Fruit fly (Drosophila melanogaster) whole organism, embryonic: ENCODE results near the gene Tengl1.

Experiments
- BEAF-32 ChIP-seq: fragments of 200-800 bp; sonication (Bioruptor generic); optimal IDR thresholded peaks from 3 replicates; lab custom pipeline; 2017; ENCODE audit warnings: missing biosample characterization, missing genetic modification characterization, mild to moderate bottlenecking, moderate library complexity, missing genetic modification reagents
- Bgb ChIP-seq: fragments of 200-800 bp; sonication (Bioruptor generic); IDR thresholded peaks from 2 replicates; pipeline ENCODE4 v1.3.6; 2022; ENCODE audit warnings: missing biosample characterization, missing genetic modification characterization; ENCODE audit not compliant: partially characterized antibody
- Blimp-1 ChIP-seq: fragments of 200-800 bp; sonication (Bioruptor generic); optimal IDR thresholded peaks from 3 replicates; lab custom pipeline; 2018; ENCODE audit warnings: missing biosample characterization, missing genetic modification characterization, mild to moderate bottlenecking, moderate library complexity, missing genetic modification reagents
- BtbVII ChIP-seq: fragments of 200-800 bp; sonication (Bioruptor generic); optimal IDR thresholded peaks from 3 replicates; lab custom pipeline; 2017; ENCODE audit warnings: missing biosample characterization, mild to moderate bottlenecking, missing genetic modification characterization
- CG10565 ChIP-seq: fragments of 200-800 bp; sonication (Bioruptor generic); optimal IDR thresholded peaks from 3 replicates; lab custom pipeline; 2016; ENCODE audit warnings: missing biosample characterization, mild to moderate bottlenecking, missing genetic modification characterization
- CG11456 ChIP-seq: fragments of 200-800 bp; sonication (Bioruptor generic); IDR thresholded peaks from 3 replicates; pipeline ENCODE4 v1.3.6; 2022; ENCODE audit warnings: missing biosample characterization, missing genetic modification characterization
- CG12391 ChIP-seq: fragments of 200-800 bp; sonication (Bioruptor generic); optimal IDR thresholded peaks from 3 replicates; lab custom pipeline; 2018; ENCODE audit warnings: missing biosample characterization, mild to moderate bottlenecking, missing genetic modification characterization, moderate library complexity
- CG12659 ChIP-seq: fragments of 200-800 bp; sonication (Bioruptor generic); optimal IDR thresholded peaks from 3 replicates; lab custom pipeline; 2017; ENCODE audit warnings: mild to moderate bottlenecking, missing biosample characterization, missing genetic modification reagents, missing genetic modification characterization
- CG13287 ChIP-seq: fragments of 200-800 bp; sonication (Bioruptor generic); IDR thresholded peaks from 2 replicates; pipeline ENCODE4 v1.3.6; 2022; ENCODE audit warnings: missing biosample characterization, missing genetic modification characterization; ENCODE audit not compliant: partially characterized antibody
- CG13775 ChIP-seq: fragments of 200-800 bp; sonication (Bioruptor generic); optimal IDR thresholded peaks from 3 replicates; lab custom pipeline; 2017; ENCODE audit warnings: missing biosample characterization, mild to moderate bottlenecking, missing genetic modification characterization
- CG14014 ChIP-seq: fragments of 200-800 bp; sonication (Bioruptor generic); IDR thresholded peaks from 2 replicates; pipeline ENCODE4 v1.3.6; 2022; ENCODE audit warnings: missing biosample characterization, missing genetic modification characterization
- CG16813 ChIP-seq: fragments of 200-800 bp; sonication (Bioruptor generic); IDR thresholded peaks from 3 replicates; pipeline ENCODE4 v1.3.6; 2022; ENCODE audit warnings: missing biosample characterization, missing genetic modification characterization; ENCODE audit not compliant: partially characterized antibody
- CG32772 ChIP-seq: fragments of 200-800 bp; sonication (Bioruptor generic); IDR thresholded peaks from 2 replicates; pipeline ENCODE4 v1.3.6; 2022; ENCODE audit warnings: missing biosample characterization, missing genetic modification characterization
- CG33557 ChIP-seq: fragments of 200-800 bp; sonication (Bioruptor generic); optimal IDR thresholded peaks from 2 replicates; lab custom pipeline; 2019; ENCODE audit warnings: missing biosample characterization, mild to moderate bottlenecking, missing genetic modification characterization, moderate library complexity
- CG34224 ChIP-seq: fragments of 200-800 bp; sonication (Bioruptor generic); IDR thresholded peaks from 3 replicates; pipeline ENCODE4 v1.3.6; 2022; ENCODE audit warnings: missing biosample characterization, missing genetic modification characterization; ENCODE audit not compliant: partially characterized antibody
- CG42726 ChIP-seq: fragments of 200-800 bp; sonication (Bioruptor generic); IDR thresholded peaks from 2 replicates; pipeline ENCODE4 v1.3.6; 2022; ENCODE audit warnings: missing biosample characterization, missing genetic modification characterization; ENCODE audit not compliant: partially characterized antibody
- CG6683 ChIP-seq: fragments of 200-800 bp; sonication (Bioruptor generic); optimal IDR thresholded peaks from 2 replicates; lab custom pipeline; 2017; ENCODE audit warnings: missing biosample characterization, mild to moderate bottlenecking, missing genetic modification characterization, missing genetic modification reagents
- CG7963 ChIP-seq: fragments of 200-800 bp; sonication (Bioruptor generic); IDR thresholded peaks from 3 replicates; pipeline ENCODE4 v1.3.6; 2022; ENCODE audit warnings: missing biosample characterization, missing genetic modification characterization; ENCODE audit not compliant: partially characterized antibody
- CG7987 ChIP-seq: fragments of 200-800 bp; sonication (Bioruptor generic); optimal IDR thresholded peaks from 2 replicates; lab custom pipeline; 2018; ENCODE audit warnings: missing biosample characterization, mild to moderate bottlenecking, missing genetic modification characterization, moderate library complexity
- Dll ChIP-seq: fragments of 200-800 bp; sonication (Bioruptor generic); IDR thresholded peaks from 4 replicates; pipeline ENCODE4 v1.3.6; 2022; ENCODE audit warnings: missing biosample characterization, missing genetic modification characterization; ENCODE audit not compliant: partially characterized antibody
- Gug ChIP-seq: fragments of 200-800 bp; sonication (Bioruptor generic); IDR thresholded peaks from 4 replicates; pipeline ENCODE4 v1.3.6; 2022; ENCODE audit warnings: missing biosample characterization, missing genetic modification characterization
- H2.0 ChIP-seq: fragments of 200-800 bp; sonication (Bioruptor generic); IDR thresholded peaks from 2 replicates; pipeline ENCODE4 v1.3.6; 2022; ENCODE audit warnings: missing biosample characterization, missing genetic modification characterization
- HLH4C ChIP-seq: fragments of 200-800 bp; sonication (Bioruptor generic); IDR thresholded peaks from 3 replicates; pipeline ENCODE4 v1.3.6; 2022; ENCODE audit warnings: missing biosample characterization, missing genetic modification characterization; ENCODE audit not compliant: partially characterized antibody
- Kr ChIP-seq: fragments of 200-800 bp; sonication (Bioruptor generic); optimal IDR thresholded peaks from 2 replicates; lab custom pipeline; 2017; ENCODE audit warnings: missing biosample characterization, mild to moderate bottlenecking, missing genetic modification characterization
- Med ChIP-seq: fragments of 200-800 bp; sonication (Bioruptor generic); peaks from one replicate; lab custom pipeline; 2016; ENCODE audit warnings: missing biosample characterization, missing genetic modification characterization, mild to moderate bottlenecking, inconsistent platforms, moderate library complexity
- PHDP ChIP-seq: fragments of 200-800 bp; sonication (Bioruptor generic); optimal IDR thresholded peaks from 3 replicates; lab custom pipeline; 2018; ENCODE audit warnings: missing biosample characterization, mild to moderate bottlenecking, missing genetic modification characterization, moderate library complexity
- Stat92E ChIP-seq, 3 experiments: fragments of >200 bp in 2 of 3; fragments of 200-800 bp in 1 of 3; sonication (Bioruptor generic) in 1 of 3; optimal IDR thresholded peaks; 2 replicates each; lab custom pipeline; 2017 to 2019; ENCODE audit warnings: missing biosample characterization in 3 of 3, missing genetic modification characterization in 3 of 3, mild to moderate bottlenecking in 1 of 3, moderate library complexity in 1 of 3
- bbx ChIP-seq: fragments of 200-800 bp; sonication (Bioruptor generic); IDR thresholded peaks from 2 replicates; pipeline ENCODE4 v1.3.6; 2022; ENCODE audit warnings: missing biosample characterization, missing genetic modification characterization; ENCODE audit not compliant: partially characterized antibody
- bowl ChIP-seq: fragments of 200-800 bp; sonication (Bioruptor generic); IDR thresholded peaks from 2 replicates; pipeline ENCODE4 v1.3.6; 2022; ENCODE audit warnings: missing biosample characterization, missing genetic modification characterization
- disco-r ChIP-seq: fragments of 200-800 bp; sonication (Bioruptor generic); optimal IDR thresholded peaks from 2 replicates; lab custom pipeline; 2016; ENCODE audit warnings: missing biosample characterization, missing genetic modification characterization
- hb ChIP-seq: fragments of 200-800 bp; sonication (Bioruptor generic); IDR thresholded peaks from 3 replicates; pipeline ENCODE4 v1.3.6; 2022; ENCODE audit warnings: missing biosample characterization, missing genetic modification characterization; ENCODE audit not compliant: partially characterized antibody
- hbn ChIP-seq: fragments of 200-800 bp; sonication (Bioruptor generic); IDR thresholded peaks from 2 replicates; pipeline ENCODE4 v1.3.6; 2022; ENCODE audit warnings: missing biosample characterization, missing genetic modification characterization; ENCODE audit not compliant: partially characterized antibody
- kay ChIP-seq: fragments of 200-800 bp; sonication (Bioruptor generic); optimal IDR thresholded peaks from 2 replicates; lab custom pipeline; 2016; ENCODE audit warnings: missing biosample characterization, missing genetic modification characterization
- knrl ChIP-seq: fragments of 200-800 bp; sonication (Bioruptor generic); IDR thresholded peaks from 3 replicates; pipeline ENCODE4 v1.3.6; 2022; ENCODE audit warnings: missing biosample characterization, missing genetic modification characterization; ENCODE audit not compliant: partially characterized antibody
- maf-S ChIP-seq: fragments of 200-800 bp; sonication (Bioruptor generic); optimal IDR thresholded peaks from 2 replicates; lab custom pipeline; 2016; ENCODE audit warnings: missing biosample characterization, missing genetic modification characterization
- onecut ChIP-seq: fragments of 200-800 bp; sonication (Bioruptor generic); IDR thresholded peaks from 2 replicates; pipeline ENCODE4 v1.3.6; 2022; ENCODE audit warnings: missing biosample characterization, missing genetic modification characterization
- p53 ChIP-seq: fragments of 200-800 bp; sonication (Bioruptor generic); optimal IDR thresholded peaks from 2 replicates; lab custom pipeline; 2016; ENCODE audit warnings: missing biosample characterization, missing genetic modification characterization
- row ChIP-seq: fragments of 200-800 bp; sonication (Bioruptor generic); IDR thresholded peaks from 3 replicates; pipeline ENCODE4 v1.3.6; 2022; ENCODE audit warnings: missing biosample characterization, missing genetic modification characterization
- salm ChIP-seq: fragments of 200-800 bp; sonication (Bioruptor generic); optimal IDR thresholded peaks from 2 replicates; lab custom pipeline; 2018; ENCODE audit warnings: missing biosample characterization, mild to moderate bottlenecking, missing genetic modification characterization
- sens ChIP-seq: fragments of 200-800 bp; sonication (Bioruptor generic); peaks from one replicate; lab custom pipeline; 2016; ENCODE audit warnings: missing biosample characterization, missing genetic modification characterization
- shn ChIP-seq: fragments of 200-800 bp; sonication (Bioruptor generic); optimal IDR thresholded peaks from 3 replicates; lab custom pipeline; 2016; ENCODE audit warnings: missing biosample characterization, missing genetic modification characterization
- sna ChIP-seq: fragments of 200-800 bp; sonication (Bioruptor generic); IDR thresholded peaks from 2 replicates; pipeline ENCODE4 v1.3.6; 2022; ENCODE audit warnings: missing biosample characterization, missing genetic modification characterization; ENCODE audit not compliant: partially characterized antibody
- sob ChIP-seq: fragments of 200-800 bp; sonication (Bioruptor generic); IDR thresholded peaks from 2 replicates; pipeline ENCODE4 v1.3.6; 2022; ENCODE audit warnings: missing biosample characterization, missing genetic modification characterization

The Tengl1 gene

dm6 chr2L:2242139-2242538, 1.7 kb upstream of the Tengl1 start, which contains the start of gene CG4267 (continued):
- 0 out of 2 replicates have a peak, but pooled peaks have one; percentile 19 for TF ChIP-seq sob (GFP tag; lab: Robert Waterston, UW)

- TF ChIP-seq CG32772 (GFP tag; lab: Robert Waterston, UW) (no peak), CG13775 (no peak), knrl (GFP tag; lab: Robert Waterston, UW) (no peak), shn (GFP tag; lab: Kevin White, UChicago) (no peak), kay (GFP tag; lab: Kevin White, UChicago) (no peak), p53 (GFP tag; lab: Kevin White, UChicago) (no peak), hb (GFP tag; lab: Robert Waterston, UW) (no peak), Kr (GFP tag; lab: Kevin White, UChicago) (no peak), bowl (GFP tag; lab: Robert Waterston, UW) (no peak), CG6683 (GFP tag; lab: Kevin White, UChicago) (no peak), CG7987 (no peak), H2.0 (GFP tag; lab: Robert Waterston, UW) (no peak), HLH4C (GFP tag; lab: Robert Waterston, UW) (no peak), CG13287 (no peak)
- TF ChIP-seq, all 482 proteins: peak for 0
Observed at dm6 chr2L:2239284-2239683, 1.1 kb downstream of the Tengl1 start, which contains the start of gene Tengl2. Gene Tengl2 (minus strand): TSS chr2L:2239384.

- TF ChIP-seq CG34224 (GFP tag; lab: Robert Waterston, UW): no peak
- TF ChIP-seq CG13287: no peak
- TF ChIP-seq Blimp-1 (GFP tag; lab: Kevin White, UChicago): no peak
- TF ChIP-seq BtbVII (GFP tag; lab: Kevin White, UChicago): no peak
- no peak for TF ChIP-seq maf-S (GFP tag; lab: Kevin White, UChicago)
- no peak for TF ChIP-seq Dll (GFP tag; lab: Robert Waterston, UW)
- no peak for TF ChIP-seq CG11456
- TF ChIP-seq knrl (GFP tag; lab: Robert Waterston, UW): no peak
- no peak for TF ChIP-seq Gug
Observed at dm6 chr2L:2238151-2238550, 2.2 kb downstream of the Tengl1 start, which contains the start of gene Tengl3. Gene Tengl3 (minus strand): TSS chr2L:2238251.

dm6 chr2L:2236722-2237121, 3.7 kb downstream of the Tengl1 start, which contains the start of gene Sec24CD:
Gene Sec24CD (minus strand): TSS chr2L:2236844.
- TF ChIP-seq CG12659 (peak; percentile 73), sens (GFP tag; lab: Kevin White, UChicago) (peak; percentile 33), Stat92E (GFP tag; optimal IDR thresholded peaks at IDR 0.05; lab: Kevin White, UChicago) (peak in 1 of 3 experiments; percentile 79), CG7963 (peak; percentile 95), CG33557 (GFP tag; lab: Kevin White, UChicago) (peak; percentile 19), CG16813 (GFP tag; lab: Robert Waterston, UW) (peak; percentile 84), BEAF-32 (GFP tag; lab: Kevin White, UChicago) (peak; percentile 61), CG10565 (GFP tag; lab: Kevin White, UChicago) (no peak), row (peak; percentile 80), sna (GFP tag; lab: Robert Waterston, UW) (peak; percentile 96), PHDP (tag; lab: Kevin White, UChicago) (peak; percentile 45), disco-r (no peak), salm (tag; lab: Kevin White, UChicago) (peak; percentile 16), Bgb (GFP tag; lab: Robert Waterston, UW) (peak; percentile 96), hbn (GFP tag; lab: Robert Waterston, UW) (peak; percentile 76), CG14014 (GFP tag; lab: Robert Waterston, UW) (peak; percentile 29; the same call in 1 of the 2 replicates), Med (peak; percentile 57), HLH4C (GFP tag; lab: Robert Waterston, UW) (peak; percentile 99), bbx (GFP tag; lab: Robert Waterston, UW) (peak; percentile 98), CG12391 (tag; lab: Kevin White, UChicago) (peak; percentile 52), onecut (peak; percentile 77), CG42726 (GFP tag; lab: Robert Waterston, UW) (peak; percentile 57; the same call in 1 of the 2 replicates)
